Worm (Caenorhabditis elegans): ENCODE data around the gene vhl-1.
A peak's percentile ranks its signal among the peaks of the same experiment; 100 is the strongest.

- TF ChIP-seq nhr-237 (tag; optimal IDR thresholded peaks at IDR 0.05) (no peak), unc-62 (GFP tag; optimal IDR thresholded peaks at IDR 0.05) (no peak), unc-39 (tag; optimal IDR thresholded peaks at IDR 0.05) (no peak), pha-4 (tag; optimal IDR thresholded peaks at IDR 0.05) (peak; percentile 38), lin-13 (tag; optimal IDR thresholded peaks at IDR 0.05) (no peak), blmp-1 (tag; optimal IDR thresholded peaks at IDR 0.05) (peak; percentile 49), sem-2 (GFP tag; optimal IDR thresholded peaks at IDR 0.05) (no peak), elt-1 (tag; optimal IDR thresholded peaks at IDR 0.05; ENCODE audit: borderline replicate concordance, insufficient read depth) (no peak), lsy-2 (tag; optimal IDR thresholded peaks at IDR 0.05) (peak; percentile 32), flh-1 (GFP tag; optimal IDR thresholded peaks at IDR 0.05) (no peak), lin-32 (GFP tag; optimal IDR thresholded peaks at IDR 0.05) (no peak), nhr-12 (tag; optimal IDR thresholded peaks at IDR 0.05) (no peak), tbx-8 (GFP tag; optimal IDR thresholded peaks at IDR 0.05) (no peak)
These were observed 44.7 kb upstream of the vhl-1 start, which contains the start of gene C03A3.2 for ce11 chrX:11262319-11263074.

Data from whole organism, mixed stage, embryonic.